Worm (Caenorhabditis elegans) whole organism, L3 larva: ENCODE data around the gene fbxa-206.

ENCODE experiments used
- R02D3.7 ChIP-seq: fragments of 150-350 bp; optimal IDR thresholded peaks from 2 replicates; lab custom pipeline; 2014; ENCODE audit warnings: missing biosample characterization, missing genetic modification characterization
- ZK546.5 ChIP-seq: sonication (generic microtip); optimal IDR thresholded peaks from 2 replicates; lab custom pipeline; 2017; ENCODE audit warnings: missing biosample characterization, missing genetic modification characterization
- ama-1 ChIP-seq: fragments of 150-350 bp; optimal IDR thresholded peaks from 2 replicates; lab custom pipeline; 2018
- ceh-16 ChIP-seq: sonication (generic microtip); optimal IDR thresholded peaks from 2 replicates; lab custom pipeline; 2017; ENCODE audit warnings: missing biosample characterization, missing genetic modification characterization
- ceh-28 ChIP-seq: fragments of 150-350 bp; optimal IDR thresholded peaks from 2 replicates; lab custom pipeline; 2014; ENCODE audit warnings: missing biosample characterization, missing genetic modification reagents, missing genetic modification characterization
- ceh-9 ChIP-seq: sonication (generic microtip); optimal IDR thresholded peaks from 2 replicates; lab custom pipeline; 2018; ENCODE audit warnings: missing biosample characterization, missing genetic modification characterization
- daf-12 ChIP-seq: fragments of 150-350 bp; optimal IDR thresholded peaks from 2 replicates; lab custom pipeline; 2014; ENCODE audit warnings: missing biosample characterization, missing genetic modification reagents, missing genetic modification characterization
- egl-27 ChIP-seq: sonication (generic microtip); optimal IDR thresholded peaks from 4 replicates; lab custom pipeline; 2017; ENCODE audit warnings: missing biosample characterization, missing genetic modification reagents, missing genetic modification characterization
- egl-5 ChIP-seq: fragments of 150-350 bp; optimal IDR thresholded peaks from 2 replicates; lab custom pipeline; 2017; ENCODE audit warnings: missing biosample characterization, missing genetic modification reagents, missing genetic modification characterization, inconsistent platforms
- elt-2 ChIP-seq: sonication (generic microtip); optimal IDR thresholded peaks from 2 replicates; lab custom pipeline; 2016; ENCODE audit warnings: missing genetic modification reagents, mild to moderate bottlenecking, missing genetic modification characterization, missing compliant biosample characterization
- hmg-11 ChIP-seq: sonication (generic microtip); optimal IDR thresholded peaks from 2 replicates; lab custom pipeline; 2016; ENCODE audit warnings: missing genetic modification characterization, missing compliant biosample characterization
- jun-1 ChIP-seq: fragments of 150-350 bp; optimal IDR thresholded peaks from 2 replicates; lab custom pipeline; 2014; ENCODE audit warnings: missing biosample characterization, missing genetic modification reagents, missing genetic modification characterization
- lin-15B ChIP-seq: fragments of 150-350 bp; optimal IDR thresholded peaks from 2 replicates; lab custom pipeline; 2014; ENCODE audit warnings: missing biosample characterization, missing genetic modification characterization
- lin-39 ChIP-seq: fragments of 150-350 bp; optimal IDR thresholded peaks from 2 replicates; lab custom pipeline; 2018; ENCODE audit warnings: missing biosample characterization, missing genetic modification reagents, missing genetic modification characterization
- lsy-12 ChIP-seq: sonication (generic microtip); optimal IDR thresholded peaks from 2 replicates; lab custom pipeline; 2016; ENCODE audit warnings: mild to moderate bottlenecking, missing genetic modification characterization, missing compliant biosample characterization
- mdl-1 ChIP-seq: fragments of 150-350 bp; optimal IDR thresholded peaks from 2 replicates; lab custom pipeline; 2014; ENCODE audit warnings: missing biosample characterization, missing genetic modification characterization
- nfya-1 ChIP-seq: sonication (generic microtip); optimal IDR thresholded peaks from 2 replicates; lab custom pipeline; 2017; ENCODE audit warnings: missing genetic modification characterization, mild to moderate bottlenecking, missing compliant biosample characterization, antibody characterized with exemption, moderate library complexity; ENCODE audit not compliant: insufficient read depth
- nhr-11 ChIP-seq: fragments of 150-350 bp; optimal IDR thresholded peaks from 2 replicates; lab custom pipeline; 2014; ENCODE audit warnings: missing biosample characterization, missing genetic modification characterization
- nhr-25 ChIP-seq: sonication (generic microtip); optimal IDR thresholded peaks from 2 replicates; lab custom pipeline; 2017; ENCODE audit warnings: missing biosample characterization, missing genetic modification characterization
- nhr-28 ChIP-seq: fragments of 150-350 bp; optimal IDR thresholded peaks from 2 replicates; lab custom pipeline; 2014; ENCODE audit warnings: missing biosample characterization, missing genetic modification characterization
- nhr-43 ChIP-seq: sonication (generic microtip); optimal IDR thresholded peaks from 2 replicates; lab custom pipeline; 2016; ENCODE audit warnings: mild to moderate bottlenecking, missing genetic modification characterization, missing compliant biosample characterization; ENCODE audit not compliant: poor library complexity, severe bottlenecking
- nhr-76 ChIP-seq: fragments of 150-350 bp; sonication (generic microtip); optimal IDR thresholded peaks from 5 replicates; lab custom pipeline; 2014; ENCODE audit warnings: missing biosample characterization, missing genetic modification characterization
- nhr-77 ChIP-seq: fragments of 150-350 bp; optimal IDR thresholded peaks from 2 replicates; lab custom pipeline; 2014; ENCODE audit warnings: missing biosample characterization, missing genetic modification characterization
- pha-4 ChIP-seq: fragments of 150-350 bp; optimal IDR thresholded peaks from 2 replicates; lab custom pipeline; 2014; ENCODE audit warnings: missing biosample characterization, missing genetic modification reagents, missing genetic modification characterization
- pqm-1 ChIP-seq: fragments of 150-350 bp; optimal IDR thresholded peaks from 2 replicates; lab custom pipeline; 2017; ENCODE audit warnings: missing biosample characterization, missing genetic modification characterization, inconsistent platforms
- sea-2 ChIP-seq: fragments of 150-350 bp; sonication (generic microtip); optimal IDR thresholded peaks from 4 replicates; lab custom pipeline; 2014; ENCODE audit warnings: missing biosample characterization, missing genetic modification reagents, missing genetic modification characterization
- snpc-4 ChIP-seq: fragments of 150-350 bp; optimal IDR thresholded peaks from 2 replicates; lab custom pipeline; 2014; ENCODE audit warnings: missing biosample characterization, missing genetic modification characterization
- tbx-2 ChIP-seq: sonication (generic microtip); optimal IDR thresholded peaks from 2 replicates; lab custom pipeline; 2016; ENCODE audit warnings: mild to moderate bottlenecking, missing genetic modification characterization, missing compliant biosample characterization
- unc-62 ChIP-seq: fragments of 150-350 bp; sonication (generic microtip); optimal IDR thresholded peaks from 4 replicates; lab custom pipeline; 2014; ENCODE audit warnings: missing biosample characterization, missing genetic modification reagents, missing genetic modification characterization
- ztf-11 ChIP-seq: fragments of 150-350 bp; optimal IDR thresholded peaks from 2 replicates; lab custom pipeline; 2014; ENCODE audit warnings: missing biosample characterization, missing genetic modification characterization
- ztf-4 ChIP-seq: fragments of 150-350 bp; optimal IDR thresholded peaks from 2 replicates; lab custom pipeline; 2014; ENCODE audit warnings: missing biosample characterization, missing genetic modification characterization

fbxa-206 gene

ce11 chrV:16916079-16916478 is 2.2 kb downstream of the fbxa-206 start, which contains the start of gene F09C6.10:
Gene F09C6.10, minus strand, starts transcription at chrV:16916179.
- TF ChIP-seq R02D3.7 (tag; lab: Kevin White, UChicago) (no peak), jun-1 (tag; lab: Kevin White, UChicago) (no peak), nhr-43 (tag; lab: Kevin White, UChicago) (no peak), lsy-12 (tag; lab: Kevin White, UChicago) (no peak), elt-2 (tag; lab: Kevin White, UChicago) (no peak), mdl-1 (tag; lab: Kevin White, UChicago) (no peak), nhr-76 (tag; lab: Kevin White, UChicago) (no peak), nhr-11 (tag; lab: Kevin White, UChicago) (no peak), pha-4 (tag; lab: Kevin White, UChicago) (no peak), tbx-2 (tag; lab: Kevin White, UChicago) (no peak), unc-62 (GFP tag; lab: Kevin White, UChicago) (no peak), ztf-11 (tag; lab: Kevin White, UChicago) (no peak), sea-2 (GFP tag; lab: Kevin White, UChicago) (no peak), ceh-9 (no peak)

- TF ChIP-seq nhr-77: no peak
- no peak for TF ChIP-seq daf-12
- TF ChIP-seq ztf-4: no peak
- no peak for TF ChIP-seq nhr-25 (tag; lab: Kevin White, UChicago)
- no peak for TF ChIP-seq R02D3.7 (tag; lab: Kevin White, UChicago)
- TF ChIP-seq pqm-1: no peak
- TF ChIP-seq mdl-1 (tag; lab: Kevin White, UChicago): no peak
- no peak for TF ChIP-seq hmg-11
- TF ChIP-seq sea-2 (GFP tag; lab: Kevin White, UChicago): no peak
- TF ChIP-seq egl-27 (tag; lab: Kevin White, UChicago): no peak
- TF ChIP-seq egl-5 (tag; lab: Kevin White, UChicago): no peak
- TF ChIP-seq ceh-9: no peak
- no peak for TF ChIP-seq ceh-28
- TF ChIP-seq nhr-28 (tag; lab: Kevin White, UChicago): no peak
- TF ChIP-seq snpc-4 (tag; lab: Kevin White, UChicago): no peak
- TF ChIP-seq ama-1 (lab: Kevin White, UChicago): no peak
Observed at ce11 chrV:16911934-16912333, 6.3 kb downstream of the fbxa-206 start, which contains the start of gene nhr-116. Gene nhr-116, plus strand, starts transcription at chrV:16912234.

ce11 chrV:16911294-16911693 is 7.0 kb downstream of the fbxa-206 start:
- TF ChIP-seq mdl-1 (tag; lab: Kevin White, UChicago) (no peak), pqm-1 (peak; percentile 10), elt-2 (tag; lab: Kevin White, UChicago) (peak; percentile 44)
- TF ChIP-seq, all 47 proteins: peak for 2

ce11 chrV:16910864-16911263 is 7.4 kb downstream of the fbxa-206 start:
- TF ChIP-seq lin-39 (no peak), ceh-28 (no peak), nfya-1 (tag; lab: Kevin White, UChicago) (no peak), pqm-1 (peak; percentile 3), pha-4 (tag; lab: Kevin White, UChicago) (peak; percentile 61), elt-2 (tag; lab: Kevin White, UChicago) (peak; percentile 25), nhr-11 (tag; lab: Kevin White, UChicago) (no peak), jun-1 (tag; lab: Kevin White, UChicago) (no peak), unc-62 (GFP tag; lab: Kevin White, UChicago) (no peak), ceh-16 (tag; lab: Kevin White, UChicago) (no peak), lin-15B (no peak), ZK546.5 (tag; lab: Kevin White, UChicago) (no peak)
- TF ChIP-seq, all 47 proteins: peak for 3

- TF ChIP-seq nhr-43 (tag; lab: Kevin White, UChicago): no peak
- TF ChIP-seq nhr-11 (tag; lab: Kevin White, UChicago): no peak
- no peak for TF ChIP-seq ztf-11 (tag; lab: Kevin White, UChicago)
- no peak for TF ChIP-seq ceh-16 (tag; lab: Kevin White, UChicago)
- TF ChIP-seq lin-39: no peak
- no peak for TF ChIP-seq snpc-4 (tag; lab: Kevin White, UChicago)
- TF ChIP-seq unc-62 (GFP tag; lab: Kevin White, UChicago): no peak
- TF ChIP-seq elt-2 (tag; lab: Kevin White, UChicago): no peak
- no peak for TF ChIP-seq nhr-25 (tag; lab: Kevin White, UChicago)
- TF ChIP-seq tbx-2 (tag; lab: Kevin White, UChicago): no peak
- TF ChIP-seq, all 47 proteins: peak for 0
Observed at ce11 chrV:16909871-16910270, 8.4 kb downstream of the fbxa-206 start, which contains the start of gene F09C6.16. Gene F09C6.16, minus strand, starts transcription at chrV:16909971.
